Fruit fly (Drosophila melanogaster): ENCODE data around the gene CG3740.

The CG3740 gene

DNA sequence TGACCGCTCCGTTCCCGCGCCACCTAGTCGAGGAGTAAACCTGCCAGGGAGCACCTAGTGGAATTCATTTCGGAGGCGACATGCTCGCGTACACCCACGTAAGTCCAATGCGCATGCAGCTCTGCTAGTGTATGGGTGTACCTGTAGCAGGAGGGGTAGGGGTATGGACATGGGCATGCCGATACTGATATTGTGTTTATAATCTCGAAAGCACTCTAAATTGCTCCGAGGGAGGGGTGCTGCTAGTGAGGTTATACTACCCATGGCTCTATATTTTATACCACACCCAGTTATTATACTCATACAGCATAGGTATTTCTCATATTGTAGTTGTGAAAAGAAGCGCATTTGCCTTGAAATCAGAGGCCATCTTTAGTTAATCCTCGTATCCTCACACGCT lies 743 bp upstream of the CG3740 start:
- TF ChIP-seq CG15336 (GFP tag; IDR thresholded peaks at IDR 0.05) (no peak), CG6163 (GFP tag; IDR thresholded peaks at IDR 0.05) (no peak), CG3032 (tag; optimal IDR thresholded peaks at IDR 0.05) (no peak), Ets21C (GFP tag; optimal IDR thresholded peaks at IDR 0.05) (no peak), Sox15 (GFP tag; optimal IDR thresholded peaks at IDR 0.05) (no peak), Sox102F (GFP tag; optimal IDR thresholded peaks at IDR 0.05) (no peak), CG6808 (GFP tag; optimal IDR thresholded peaks at IDR 0.05) (no peak), CG32006 (GFP tag; optimal IDR thresholded peaks at IDR 0.05) (no peak), ss (GFP tag; optimal IDR thresholded peaks at IDR 0.05) (no peak), pdm3 (GFP tag; optimal IDR thresholded peaks at IDR 0.05) (no peak), Hr38 (GFP tag; optimal IDR thresholded peaks at IDR 0.05) (no peak), CG31627 (GFP tag; optimal IDR thresholded peaks at IDR 0.05) (no peak), CG10631 (GFP tag; optimal IDR thresholded peaks at IDR 0.05) (no peak), CG6276 (GFP tag; optimal IDR thresholded peaks at IDR 0.05) (no peak)

DNA sequence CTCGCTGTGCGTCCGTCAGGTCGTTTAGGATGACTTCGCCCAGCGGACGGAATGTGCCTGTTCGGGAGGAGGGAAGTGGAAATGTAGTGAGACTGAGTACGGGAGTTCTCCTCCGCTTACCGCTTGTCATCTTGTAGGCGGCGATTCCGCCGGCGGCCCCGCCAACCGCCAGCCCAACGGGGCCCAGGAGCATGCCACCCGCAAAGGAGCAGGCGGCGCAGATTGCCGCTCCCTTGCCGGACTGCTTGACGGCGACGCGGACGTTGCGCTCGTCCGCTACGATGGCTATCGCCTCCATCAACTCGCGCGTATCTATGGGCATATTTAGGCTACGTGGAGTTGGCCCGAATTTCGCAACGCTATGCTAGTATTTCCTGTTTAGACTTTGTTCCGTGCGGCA lies 409 bp downstream of the CG3740 start, which contains the start of gene Mur2B:
Gene Mur2B (minus strand): TSS at position 101 of the 400 bp plus-strand sequence.
- TF ChIP-seq vri (GFP tag; optimal IDR thresholded peaks at IDR 0.05): no peak
- TF ChIP-seq CG4318 (GFP tag; optimal IDR thresholded peaks at IDR 0.05): no peak
- no peak for TF ChIP-seq fkh (GFP tag; optimal IDR thresholded peaks at IDR 0.05)
- no peak for TF ChIP-seq OdsH (GFP tag; optimal IDR thresholded peaks at IDR 0.05)
- no peak for TF ChIP-seq Hr38 (GFP tag; optimal IDR thresholded peaks at IDR 0.05)
- TF ChIP-seq CG15336 (GFP tag; IDR thresholded peaks at IDR 0.05): no peak
- no peak for TF ChIP-seq CG6808 (GFP tag; optimal IDR thresholded peaks at IDR 0.05)
- no peak for TF ChIP-seq fd59A (GFP tag; optimal IDR thresholded peaks at IDR 0.05)
- TF ChIP-seq CG31627 (GFP tag; optimal IDR thresholded peaks at IDR 0.05): no peak
- no peak for TF ChIP-seq Eip78C (GFP tag)
- no peak for TF ChIP-seq eg (GFP tag; IDR thresholded peaks at IDR 0.05)
- no peak for TF ChIP-seq salr (GFP tag; optimal IDR thresholded peaks at IDR 0.05)
- no peak for TF ChIP-seq dac (GFP tag; optimal IDR thresholded peaks at IDR 0.05)
- no peak for TF ChIP-seq Hr39 (GFP tag; optimal IDR thresholded peaks at IDR 0.05)
- TF ChIP-seq CG6792 (GFP tag; optimal IDR thresholded peaks at IDR 0.05): no peak
- no peak for TF ChIP-seq Blimp-1 (GFP tag; optimal IDR thresholded peaks at IDR 0.05)

DNA sequence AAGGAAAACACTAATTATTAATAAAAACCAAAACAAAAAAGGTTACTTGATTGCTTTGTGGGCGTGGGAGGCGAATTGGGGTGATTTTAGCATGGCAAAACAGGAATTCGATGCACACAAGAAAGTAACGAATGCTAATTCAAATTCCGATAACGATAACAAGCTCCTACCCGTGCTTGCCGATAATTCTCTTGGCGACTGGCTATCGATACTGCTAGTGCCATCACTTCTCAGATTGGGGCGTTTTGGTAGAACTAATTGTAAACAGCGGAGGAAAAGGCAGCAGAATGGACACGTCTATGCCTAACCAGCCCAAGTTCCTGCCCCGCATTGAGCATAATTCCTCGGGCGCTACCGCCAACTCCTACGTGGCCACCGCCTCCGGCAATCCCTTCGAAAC lies 4.3 kb downstream of the CG3740 start, which contains the start of gene dor:
Gene dor (plus strand): TSS at position 217 of the 400 bp plus-strand sequence.
- TF ChIP-seq vri (GFP tag; optimal IDR thresholded peaks at IDR 0.05): peak; percentile 28
- peak; percentile 52 for TF ChIP-seq Eip93F (GFP tag; optimal IDR thresholded peaks at IDR 0.05)
- no peak for TF ChIP-seq Eip78C (GFP tag)
- TF ChIP-seq Lpt (GFP tag; optimal IDR thresholded peaks at IDR 0.05): no peak
- TF ChIP-seq fkh (GFP tag; optimal IDR thresholded peaks at IDR 0.05): peak; percentile 23
- TF ChIP-seq Eip75B (GFP tag; optimal IDR thresholded peaks at IDR 0.05): no peak

DNA sequence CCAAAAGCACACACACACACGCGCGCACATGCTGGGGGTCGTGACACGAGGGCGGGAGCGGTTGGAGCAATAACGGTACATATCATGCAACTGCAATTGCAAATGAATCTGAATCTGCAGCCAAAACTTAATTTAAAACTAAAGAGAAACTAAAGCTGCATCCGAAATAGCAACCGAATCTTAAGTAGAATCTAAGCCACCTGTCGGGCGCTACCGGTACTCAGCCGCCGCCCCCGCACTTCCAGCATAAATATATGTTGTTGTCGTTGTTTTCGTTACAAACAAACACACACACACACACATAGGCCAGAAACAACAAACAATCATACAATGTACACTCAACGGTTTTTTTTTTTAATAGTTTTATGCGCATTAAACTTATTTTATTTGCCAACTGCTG lies 8.8 kb downstream of the CG3740 start:
- TF ChIP-seq CG9139 (GFP tag; optimal IDR thresholded peaks at IDR 0.05): no peak
- no peak for TF ChIP-seq CG8319 (GFP tag; optimal IDR thresholded peaks at IDR 0.05)

DNA sequence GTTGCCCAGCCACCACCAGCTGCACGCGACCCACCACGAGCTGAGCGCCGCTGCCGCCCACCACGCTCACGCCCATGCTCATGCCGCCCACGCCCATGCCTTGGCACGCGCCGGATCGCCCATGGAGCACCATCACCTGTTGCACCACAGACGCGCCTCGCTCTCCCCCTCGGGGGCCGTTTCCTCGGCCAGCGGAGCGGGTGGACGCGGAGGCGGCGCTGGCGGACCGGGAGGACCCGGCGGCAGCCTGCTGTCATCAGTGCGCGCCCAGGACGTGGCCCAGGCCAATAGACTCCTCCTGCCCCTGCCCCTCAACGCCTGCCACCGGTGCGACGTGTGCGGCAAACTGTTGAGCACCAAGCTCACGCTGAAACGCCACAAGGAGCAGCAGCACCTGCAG lies 21.2 kb downstream of the CG3740 start:
- TF ChIP-seq CG11902 (GFP tag; optimal IDR thresholded peaks at IDR 0.05) (no peak), CG3032 (tag; optimal IDR thresholded peaks at IDR 0.05) (no peak), Blimp-1 (GFP tag; optimal IDR thresholded peaks at IDR 0.05) (no peak)

DNA sequence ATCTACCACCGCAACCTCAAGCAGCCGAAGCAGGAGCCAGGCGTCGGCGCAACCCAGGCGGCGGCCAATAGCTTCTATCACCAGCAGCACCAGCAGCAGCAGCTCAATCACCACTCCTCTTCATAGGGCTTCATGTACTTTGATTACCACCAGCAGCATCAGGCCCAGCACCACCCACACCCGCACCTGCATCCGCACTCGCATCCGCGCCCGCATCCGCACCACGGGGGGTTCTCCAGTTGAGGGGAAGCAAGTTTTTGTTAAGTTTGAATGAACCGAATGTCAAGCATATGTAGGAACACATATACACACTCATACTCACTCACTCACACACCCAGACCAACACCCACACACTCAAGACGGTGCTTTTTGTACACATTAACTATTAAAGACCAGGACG lies 25.5 kb downstream of the CG3740 start:
- TF ChIP-seq CG6854 (GFP tag; optimal IDR thresholded peaks at IDR 0.05) (no peak), dsx (GFP tag; optimal IDR thresholded peaks at IDR 0.05; ENCODE audit: poor library complexity, severe bottlenecking) (no peak), CG8632 (GFP tag; optimal IDR thresholded peaks at IDR 0.05) (no peak), Lpt (GFP tag; optimal IDR thresholded peaks at IDR 0.05) (no peak), topi (GFP tag; optimal IDR thresholded peaks at IDR 0.05) (no peak), cyc (GFP tag; optimal IDR thresholded peaks at IDR 0.05) (no peak)
